Worm (Caenorhabditis elegans): ENCODE results near the gene srx-88.

The srx-88 gene

ce11 chrV:11572803-11573490 lies 10.4 kb upstream of the srx-88 start, which contains the start of the genes H12C20.7 and nhr-68 (continued):
- no peak for TF ChIP-seq efl-1 (GFP tag; optimal IDR thresholded peaks at IDR 0.05)
- TF ChIP-seq ceh-40 (GFP tag; IDR thresholded peaks at IDR 0.05) = no peak
- no peak for TF ChIP-seq F39B2.1 (GFP tag; IDR thresholded peaks at IDR 0.05)
- peak; percentile 68 for TF ChIP-seq die-1 (tag; optimal IDR thresholded peaks at IDR 0.05)
- TF ChIP-seq nfya-2 (GFP tag; IDR thresholded peaks at IDR 0.05) = no peak
- no peak for TF ChIP-seq F33H1.4 (GFP tag; IDR thresholded peaks at IDR 0.05)
- no peak for TF ChIP-seq nhr-179 (tag; optimal IDR thresholded peaks at IDR 0.05)
- TF ChIP-seq Y79H2A.3 (GFP tag; conservative IDR thresholded peaks at IDR 0.05) = 0 out of 2 replicates have a peak, but pooled peaks have one; percentile 27
- no peak for TF ChIP-seq xnd-1 (tag; optimal IDR thresholded peaks at IDR 0.05)
- peak; percentile 97 for TF ChIP-seq ztf-26 (tag; optimal IDR thresholded peaks at IDR 0.05)
- TF ChIP-seq fkh-3 (tag; optimal IDR thresholded peaks at IDR 0.05) = no peak
- TF ChIP-seq zfh-2 (GFP tag; conservative IDR thresholded peaks at IDR 0.05) = no peak
- TF ChIP-seq unc-62 (GFP tag; optimal IDR thresholded peaks at IDR 0.05) = peak; percentile 3
- TF ChIP-seq mxl-1 (tag; optimal IDR thresholded peaks at IDR 0.05) = no peak
- TF ChIP-seq ztf-18 (tag; optimal IDR thresholded peaks at IDR 0.05) = peak; percentile 37
- no peak for TF ChIP-seq attf-3 (GFP tag; conservative IDR thresholded peaks at IDR 0.05)
- TF ChIP-seq snpc-3.4 (tag; optimal IDR thresholded peaks at IDR 0.05) = no peak
- peak; percentile 40; the same call in 1 of the 2 replicates for TF ChIP-seq Y56A3A.18 (GFP tag; IDR thresholded peaks at IDR 0.05)
- no peak for TF ChIP-seq hsf-1 (GFP tag; IDR thresholded peaks at IDR 0.05)
- TF ChIP-seq dpl-1 (GFP tag; optimal IDR thresholded peaks at IDR 0.05) = no peak
- TF ChIP-seq K12H6.12 (tag; optimal IDR thresholded peaks at IDR 0.05) = peak; percentile 27
- TF ChIP-seq snpc-4 (GFP tag; optimal IDR thresholded peaks at IDR 0.05) = no peak
- peak in 2 of 4 experiments; percentile 63 to 69 for TF ChIP-seq snpc-4 (tag; optimal IDR thresholded peaks at IDR 0.05)
- peak; percentile 95 for TF ChIP-seq lin-40 (tag; optimal IDR thresholded peaks at IDR 0.05)
- TF ChIP-seq sdz-38 (tag; optimal IDR thresholded peaks at IDR 0.05) = no peak
- TF ChIP-seq B0336.3 (GFP tag; IDR thresholded peaks at IDR 0.05) = peak; percentile 83; the same call in 1 of the 2 replicates
- no peak for TF ChIP-seq ceh-100 (GFP tag; IDR thresholded peaks at IDR 0.05)
- TF ChIP-seq ztf-28 (GFP tag; IDR thresholded peaks at IDR 0.05) = no peak
- no peak for TF ChIP-seq F10E7.11 (tag; optimal IDR thresholded peaks at IDR 0.05)
- TF ChIP-seq egl-44 (GFP tag; IDR thresholded peaks at IDR 0.05) = peak; percentile 81
- peak; percentile 42 for TF ChIP-seq akir-1 (GFP tag; optimal IDR thresholded peaks at IDR 0.05)
- TF ChIP-seq lir-1 (GFP tag; conservative IDR thresholded peaks at IDR 0.05) = no peak
- no peak for TF ChIP-seq ccch-3 (GFP tag; optimal IDR thresholded peaks at IDR 0.05)
- no peak for TF ChIP-seq nhr-27 (tag; optimal IDR thresholded peaks at IDR 0.05)
- TF ChIP-seq bed-2 (GFP tag; IDR thresholded peaks at IDR 0.05) = no peak
- TF ChIP-seq ama-1 (optimal IDR thresholded peaks at IDR 0.05) = no peak
- no peak for TF ChIP-seq ama-1 (GFP tag; optimal IDR thresholded peaks at IDR 0.05)
- peak; percentile 23 for TF ChIP-seq ceh-27 (GFP tag; optimal IDR thresholded peaks at IDR 0.05)
- TF ChIP-seq tbx-9 (tag; optimal IDR thresholded peaks at IDR 0.05; ENCODE audit: borderline replicate concordance) = no peak
- no peak for TF ChIP-seq hrde-1 (tag; optimal IDR thresholded peaks at IDR 0.05; ENCODE audit: borderline replicate concordance)
- TF ChIP-seq rpc-1 (optimal IDR thresholded peaks at IDR 0.05) = no peak
- no peak for TF ChIP-seq rpc-1 (tag; optimal IDR thresholded peaks at IDR 0.05)
- no peak for TF ChIP-seq Y53F4B.3 (GFP tag; IDR thresholded peaks at IDR 0.05)
- TF ChIP-seq nhr-120 (GFP tag; IDR thresholded peaks at IDR 0.05) = no peak
- peak; percentile 37 for TF ChIP-seq athp-1 (tag; optimal IDR thresholded peaks at IDR 0.05)
- no peak for TF ChIP-seq hlh-26 (GFP tag; conservative IDR thresholded peaks at IDR 0.05)
- no peak for TF ChIP-seq snpc-1.3 (tag; optimal IDR thresholded peaks at IDR 0.05; ENCODE audit: insufficient read depth)
- 0 out of 2 replicates have a peak, but pooled peaks have one; percentile 21 for TF ChIP-seq mcd-1 (GFP tag; IDR thresholded peaks at IDR 0.05)
- peak; percentile 76 for TF ChIP-seq K11D2.4 (GFP tag; IDR thresholded peaks at IDR 0.05)

All from whole organism, young adult.